Fruit fly (Drosophila melanogaster) whole organism, embryonic: ENCODE measurements around the gene SuUR.

ENCODE experiments used
- Aef1 ChIP-seq: fragments of 200-800 bp; sonication (Bioruptor generic); IDR thresholded peaks from 3 replicates; pipeline ENCODE4 v1.3.6; 2022; ENCODE audit warnings: missing biosample characterization, missing genetic modification characterization
- C15 ChIP-seq: fragments of 200-800 bp; sonication (Bioruptor generic); IDR thresholded peaks from 3 replicates; pipeline ENCODE4 v1.3.6; 2022; ENCODE audit warnings: missing biosample characterization, missing genetic modification characterization
- CG10321 ChIP-seq: fragments of 200-800 bp; sonication (Bioruptor generic); IDR thresholded peaks from 2 replicates; pipeline ENCODE4 v1.3.6; 2022; ENCODE audit warnings: missing biosample characterization, missing genetic modification characterization
- CG10543 ChIP-seq: fragments of 200-800 bp; sonication (Bioruptor generic); optimal IDR thresholded peaks from 3 replicates; lab custom pipeline; 2017; ENCODE audit warnings: missing biosample characterization, mild to moderate bottlenecking, missing genetic modification characterization, moderate library complexity
- CG11247 ChIP-seq: fragments of 200-800 bp; sonication (Bioruptor generic); IDR thresholded peaks from 2 replicates; pipeline ENCODE4 v1.3.6; 2022; ENCODE audit warnings: missing biosample characterization, missing genetic modification characterization
- CG11695 ChIP-seq: fragments of 200-800 bp; sonication (Bioruptor generic); IDR thresholded peaks from 3 replicates; pipeline ENCODE4 v1.3.6; 2022; ENCODE audit warnings: missing biosample characterization, missing genetic modification characterization
- CG12071 ChIP-seq: fragments of 200-800 bp; sonication (Bioruptor generic); optimal IDR thresholded peaks from 3 replicates; lab custom pipeline; 2018; ENCODE audit warnings: missing biosample characterization, mild to moderate bottlenecking, missing genetic modification characterization
- CG12236 ChIP-seq: fragments of 200-800 bp; sonication (Bioruptor generic); optimal IDR thresholded peaks from 2 replicates; lab custom pipeline; 2016; ENCODE audit warnings: missing biosample characterization, missing genetic modification characterization
- CG12299 ChIP-seq: fragments of 200-800 bp; sonication (Bioruptor generic); optimal IDR thresholded peaks from 2 replicates; lab custom pipeline; 2018; ENCODE audit warnings: missing biosample characterization, mild to moderate bottlenecking, missing genetic modification characterization
- CG13624 ChIP-seq: fragments of 200-800 bp; sonication (Bioruptor generic); optimal IDR thresholded peaks from 2 replicates; lab custom pipeline; 2016; ENCODE audit warnings: missing biosample characterization, missing genetic modification characterization
- CG14710 ChIP-seq: fragments of 200-800 bp; sonication (Bioruptor generic); optimal IDR thresholded peaks from 3 replicates; lab custom pipeline; 2019; ENCODE audit warnings: missing biosample characterization, mild to moderate bottlenecking, missing genetic modification characterization, moderate library complexity
- CG15479 ChIP-seq: fragments of 200-800 bp; sonication (Bioruptor generic); optimal IDR thresholded peaks from 3 replicates; lab custom pipeline; 2019; ENCODE audit warnings: missing biosample characterization, mild to moderate bottlenecking, missing genetic modification characterization, moderate library complexity
- CG15696 ChIP-seq: fragments of 200-800 bp; sonication (Bioruptor generic); optimal IDR thresholded peaks from 2 replicates; lab custom pipeline; 2019; ENCODE audit warnings: missing biosample characterization, mild to moderate bottlenecking, missing genetic modification characterization, moderate library complexity
- CG17359 ChIP-seq: fragments of 200-800 bp; sonication (Bioruptor generic); optimal IDR thresholded peaks from 3 replicates; lab custom pipeline; 2018; ENCODE audit warnings: missing biosample characterization, mild to moderate bottlenecking, missing genetic modification characterization, moderate library complexity
- CG18011 ChIP-seq: fragments of 200-800 bp; sonication (Bioruptor generic); optimal IDR thresholded peaks from 2 replicates; lab custom pipeline; 2017; ENCODE audit warnings: missing biosample characterization, missing genetic modification characterization, mild to moderate bottlenecking, moderate library complexity, missing genotype
- CG18262 ChIP-seq: fragments of 200-800 bp; optimal IDR thresholded peaks from 3 replicates; lab custom pipeline; 2019; ENCODE audit warnings: missing biosample characterization, mild to moderate bottlenecking, missing genetic modification characterization, moderate library complexity
- CG18476 ChIP-seq: fragments of 200-800 bp; sonication (Bioruptor generic); optimal IDR thresholded peaks from 2 replicates; lab custom pipeline; 2016; ENCODE audit warnings: missing biosample characterization, mild to moderate bottlenecking, missing genetic modification characterization
- CG2875 ChIP-seq: fragments of 200-800 bp; sonication (Bioruptor generic); optimal IDR thresholded peaks from 2 replicates; lab custom pipeline; 2017; ENCODE audit warnings: missing biosample characterization, mild to moderate bottlenecking, missing genetic modification characterization, missing genetic modification reagents
- CG32767 ChIP-seq: fragments of 200-800 bp; sonication (Bioruptor generic); IDR thresholded peaks from 2 replicates; pipeline ENCODE4 v1.3.6; 2022; ENCODE audit warnings: missing biosample characterization, missing genetic modification characterization
- CG34224 ChIP-seq: fragments of 200-800 bp; sonication (Bioruptor generic); IDR thresholded peaks from 3 replicates; pipeline ENCODE4 v1.3.6; 2022; ENCODE audit warnings: missing biosample characterization, missing genetic modification characterization; ENCODE audit not compliant: partially characterized antibody
- CG4282 ChIP-seq: fragments of 200-800 bp; sonication (Bioruptor generic); optimal IDR thresholded peaks from 2 replicates; lab custom pipeline; 2016; ENCODE audit warnings: missing biosample characterization, missing genetic modification characterization
- CG4730 ChIP-seq: fragments of 200-800 bp; sonication (Bioruptor generic); IDR thresholded peaks from 2 replicates; pipeline ENCODE4 v1.3.6; 2022; ENCODE audit warnings: missing biosample characterization, missing genetic modification characterization
- CG6765 ChIP-seq: fragments of 200-800 bp; sonication (Bioruptor generic); optimal IDR thresholded peaks from 3 replicates; lab custom pipeline; 2017; ENCODE audit warnings: missing biosample characterization, mild to moderate bottlenecking, missing genetic modification characterization
- CG7745 ChIP-seq: fragments of 200-800 bp; sonication (Bioruptor generic); optimal IDR thresholded peaks from 2 replicates; lab custom pipeline; 2018; ENCODE audit warnings: missing biosample characterization, mild to moderate bottlenecking, missing genetic modification characterization, moderate library complexity
- CG8765 ChIP-seq: fragments of 200-800 bp; sonication (Bioruptor generic); IDR thresholded peaks from 2 replicates; pipeline ENCODE4 v1.3.6; 2022; ENCODE audit warnings: missing biosample characterization, missing genetic modification characterization
- CG8924 ChIP-seq: fragments of 200-800 bp; optimal IDR thresholded peaks from 3 replicates; lab custom pipeline; 2019; ENCODE audit warnings: missing biosample characterization, mild to moderate bottlenecking, missing genetic modification characterization, moderate library complexity
- CkIIα-i1 ChIP-seq: fragments of 200-800 bp; sonication (Bioruptor generic); IDR thresholded peaks from 2 replicates; pipeline ENCODE4 v1.3.6; 2022; ENCODE audit warnings: missing biosample characterization, missing genetic modification characterization
- D ChIP-seq, 2 experiments: fragments of 200-800 bp in 1 of 2; fragments of >200 bp in 1 of 2; sonication (Bioruptor generic) in 1 of 2; optimal IDR thresholded peaks; 2 replicates in 1 of 2; 3 replicates in 1 of 2; lab custom pipeline; 2017; ENCODE audit warnings: mild to moderate bottlenecking in 1 of 2, missing biosample characterization in 1 of 2, missing genetic modification characterization in 1 of 2, missing genetic modification reagents in 1 of 2
- Dip2 ChIP-seq: fragments of 200-800 bp; sonication (Bioruptor generic); IDR thresholded peaks from 2 replicates; pipeline ENCODE4 v1.3.6; 2022; ENCODE audit warnings: missing biosample characterization, missing genetic modification characterization
- Doc2 ChIP-seq: fragments of 200-800 bp; sonication (Bioruptor generic); IDR thresholded peaks from 2 replicates; pipeline ENCODE4 v1.3.6; 2022; ENCODE audit warnings: missing biosample characterization, missing genetic modification characterization
- Ets65A ChIP-seq: fragments of 200-800 bp; sonication (Bioruptor generic); peaks from one replicate; lab custom pipeline; 2016; ENCODE audit warnings: missing biosample characterization, missing genetic modification characterization
- HHEX ChIP-seq: fragments of 200-800 bp; sonication (Bioruptor generic); optimal IDR thresholded peaks from 3 replicates; lab custom pipeline; 2017; ENCODE audit warnings: missing biosample characterization, mild to moderate bottlenecking, missing genetic modification characterization, missing genetic modification reagents
- HLH3B ChIP-seq: fragments of 200-800 bp; sonication (Bioruptor generic); IDR thresholded peaks from 2 replicates; pipeline ENCODE4 v1.3.6; 2022; ENCODE audit warnings: missing biosample characterization, missing genetic modification characterization
- NFAT ChIP-seq: fragments of 200-800 bp; sonication (Bioruptor generic); IDR thresholded peaks from 2 replicates; pipeline ENCODE4 v1.3.6; 2022; ENCODE audit warnings: missing biosample characterization, missing genetic modification characterization
- YL-1 ChIP-seq: fragments of 200-800 bp; sonication (Bioruptor generic); optimal IDR thresholded peaks from 3 replicates; lab custom pipeline; 2017; ENCODE audit warnings: missing biosample characterization, mild to moderate bottlenecking, missing genetic modification characterization
- bbx ChIP-seq: fragments of 200-800 bp; sonication (Bioruptor generic); IDR thresholded peaks from 2 replicates; pipeline ENCODE4 v1.3.6; 2022; ENCODE audit warnings: missing biosample characterization, missing genetic modification characterization; ENCODE audit not compliant: partially characterized antibody
- bcd ChIP-seq: fragments of 200-800 bp; sonication (Bioruptor generic); optimal IDR thresholded peaks from 2 replicates; lab custom pipeline; 2017; ENCODE audit warnings: missing biosample characterization, mild to moderate bottlenecking, missing genetic modification characterization
- bowl ChIP-seq: fragments of 200-800 bp; sonication (Bioruptor generic); IDR thresholded peaks from 2 replicates; pipeline ENCODE4 v1.3.6; 2022; ENCODE audit warnings: missing biosample characterization, missing genetic modification characterization
- danr ChIP-seq: fragments of 200-800 bp; sonication (Bioruptor generic); IDR thresholded peaks from 2 replicates; pipeline ENCODE4 v1.3.6; 2022; ENCODE audit warnings: missing biosample characterization, missing genetic modification characterization
- fd102C ChIP-seq: fragments of 200-800 bp; sonication (Bioruptor generic); optimal IDR thresholded peaks from 2 replicates; lab custom pipeline; 2018; ENCODE audit warnings: missing biosample characterization, mild to moderate bottlenecking, missing genetic modification characterization, moderate library complexity
- fru ChIP-seq: fragments of >200 bp; optimal IDR thresholded peaks from 2 replicates; lab custom pipeline; 2017
- ftz-f1 ChIP-seq: fragments of 200-800 bp; sonication (Bioruptor generic); optimal IDR thresholded peaks from 2 replicates; lab custom pipeline; 2016; ENCODE audit warnings: missing biosample characterization, missing genetic modification characterization
- jigr1 ChIP-seq: fragments of 200-800 bp; sonication (Bioruptor generic); IDR thresholded peaks from 3 replicates; pipeline ENCODE4 v1.3.6; 2022; ENCODE audit warnings: missing biosample characterization, missing genetic modification characterization
- knrl ChIP-seq: fragments of 200-800 bp; sonication (Bioruptor generic); IDR thresholded peaks from 3 replicates; pipeline ENCODE4 v1.3.6; 2022; ENCODE audit warnings: missing biosample characterization, missing genetic modification characterization; ENCODE audit not compliant: partially characterized antibody
- mam ChIP-seq: fragments of 200-800 bp; sonication (Bioruptor generic); optimal IDR thresholded peaks from 3 replicates; lab custom pipeline; 2016; ENCODE audit warnings: missing biosample characterization, missing genetic modification characterization
- mirr ChIP-seq: fragments of 200-800 bp; sonication (Bioruptor generic); optimal IDR thresholded peaks from 3 replicates; lab custom pipeline; 2018; ENCODE audit warnings: missing biosample characterization, mild to moderate bottlenecking, missing genetic modification characterization
- sob ChIP-seq: fragments of 200-800 bp; sonication (Bioruptor generic); IDR thresholded peaks from 2 replicates; pipeline ENCODE4 v1.3.6; 2022; ENCODE audit warnings: missing biosample characterization, missing genetic modification characterization
- sug ChIP-seq: fragments of 200-800 bp; optimal IDR thresholded peaks from 2 replicates; lab custom pipeline; 2019; ENCODE audit warnings: missing biosample characterization, mild to moderate bottlenecking, missing genetic modification characterization, moderate library complexity
- tll ChIP-seq, 2 experiments: fragments of 200-800 bp in 1 of 2; fragments of >200 bp in 1 of 2; sonication (Bioruptor generic) in 1 of 2; optimal IDR thresholded peaks; 2 replicates each; lab custom pipeline; 2017 to 2019; ENCODE audit warnings: missing biosample characterization in 2 of 2, missing genetic modification characterization in 2 of 2, mild to moderate bottlenecking in 1 of 2, moderate library complexity in 1 of 2

SuUR gene

DNA sequence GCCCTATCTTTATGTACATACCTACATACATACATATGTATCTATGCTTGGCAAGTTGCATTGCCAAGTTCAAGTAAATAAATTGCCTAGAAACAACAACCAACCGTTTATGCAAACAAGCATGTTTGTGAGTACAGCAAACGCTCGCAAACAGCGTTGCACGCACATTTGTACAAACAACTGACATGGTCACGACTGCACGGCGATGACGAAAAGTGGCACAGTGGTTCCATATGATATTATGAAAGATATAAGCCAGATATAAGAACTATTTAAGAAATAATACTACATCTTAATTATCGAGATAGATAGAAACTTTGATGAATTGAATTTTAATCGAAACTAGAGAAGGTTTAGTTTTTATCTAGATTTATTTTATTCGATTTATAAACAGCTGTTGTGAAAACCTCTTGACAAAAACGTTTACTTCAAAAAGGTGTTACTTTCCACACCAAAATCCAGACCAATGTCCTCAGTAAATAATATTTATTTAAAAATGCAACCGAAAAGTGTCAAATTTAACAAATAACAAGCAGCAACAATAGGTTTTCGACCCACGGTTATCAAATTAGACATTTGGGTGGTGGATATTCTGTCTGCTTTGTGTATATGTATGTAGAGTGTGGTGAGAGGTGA lies 25.1 kb downstream of the SuUR start (continued):
- TF ChIP-seq mirr (peak; percentile 19), Ets65A (GFP tag; lab: Kevin White, UChicago) (peak; percentile 96), bbx (GFP tag; lab: Robert Waterston, UW) (no peak), knrl (GFP tag; lab: Robert Waterston, UW) (peak; percentile 44; the same call in 1 of the 3 replicates), ftz-f1 (GFP tag; lab: Kevin White, UChicago) (no peak), CG11247 (GFP tag; lab: Robert Waterston, UW) (peak; percentile 58; the same call in 1 of the 2 replicates), CG4282 (GFP tag; lab: Kevin White, UChicago) (peak; percentile 83), sug (tag; lab: Kevin White, UChicago) (peak; percentile 78), CG7745 (tag; lab: Kevin White, UChicago) (peak; percentile 69), CG14710 (peak; percentile 91), CG8765 (peak; percentile 50), CG13624 (GFP tag; lab: Kevin White, UChicago) (peak; percentile 26), Doc2 (GFP tag; lab: Robert Waterston, UW) (peak; percentile 49; the same call in 1 of the 2 replicates), CG17359 (tag; lab: Kevin White, UChicago) (peak; percentile 75), YL-1 (GFP tag; lab: Kevin White, UChicago) (peak; percentile 81), bcd (GFP tag; lab: Kevin White, UChicago) (peak; percentile 88), jigr1 (GFP tag; lab: Robert Waterston, UW) (0 out of 3 replicates have a peak, but pooled peaks have one; percentile 73), Dip2 (no peak; the same call in 1 of the 2 replicates), CkIIα-i1 (GFP tag; lab: Robert Waterston, UW) (no peak), CG11695 (GFP tag; lab: Robert Waterston, UW) (peak; percentile 86), CG2875 (GFP tag; lab: Kevin White, UChicago) (peak; percentile 90), fd102C (peak; percentile 93), CG12071 (GFP tag; lab: Kevin White, UChicago) (peak; percentile 74), mam (GFP tag; lab: Kevin White, UChicago) (peak; percentile 71), CG6765 (GFP tag; lab: Kevin White, UChicago) (peak; percentile 68), bowl (GFP tag; lab: Robert Waterston, UW) (no peak), CG10321 (GFP tag; lab: Robert Waterston, UW) (peak; percentile 54; the same call in 1 of the 2 replicates), CG8924 (peak; percentile 97), sob (peak; percentile 69; the same call in 1 of the 2 replicates), fru (no peak), CG18262 (peak; percentile 98), tll (GFP tag; optimal IDR thresholded peaks at IDR 0.05; lab: Kevin White, UChicago) (peak in 1 of 2 experiments; percentile 74), HLH3B (GFP tag; lab: Robert Waterston, UW) (peak; percentile 71), CG32767 (GFP tag; lab: Robert Waterston, UW) (peak; percentile 74), CG15696 (tag; lab: Kevin White, UChicago) (peak; percentile 93), CG18476 (GFP tag; lab: Kevin White, UChicago) (peak; percentile 91), CG12299 (tag; lab: Kevin White, UChicago) (peak; percentile 80), CG15479 (peak; percentile 82), CG4730 (peak; percentile 49), Aef1 (GFP tag; lab: Robert Waterston, UW) (peak; percentile 59), CG34224 (no peak), CG18011 (peak; percentile 77), danr (GFP tag; lab: Robert Waterston, UW) (peak; percentile 58; the same call in 1 of the 2 replicates), C15 (GFP tag; lab: Robert Waterston, UW) (0 out of 3 replicates have a peak, but pooled peaks have one; percentile 39), CG10543 (GFP tag; lab: Kevin White, UChicago) (peak; percentile 65), NFAT (GFP tag; lab: Robert Waterston, UW) (no peak), D (optimal IDR thresholded peaks at IDR 0.05; lab: Kevin White, UChicago) (no peak), D (GFP tag; optimal IDR thresholded peaks at IDR 0.05; lab: Kevin White, UChicago) (peak; percentile 87), HHEX (peak; percentile 87), CG12236 (GFP tag; lab: Kevin White, UChicago) (peak; percentile 82)
